Worm (Caenorhabditis elegans) whole organism, L2 larva: ENCODE results near the gene fbxc-24.
"Not testable (repeated sequence)": the region's sequence is repeated elsewhere in the genome, so short reads cannot be mapped to it uniquely, and the experiment has no call there.

Source experiments
- C34F6.9 ChIP-seq: fragments of 150-350 bp; optimal IDR thresholded peaks from 2 replicates; lab custom pipeline; 2014; ENCODE audit warnings: missing biosample characterization, missing genetic modification characterization
- F13H6.1 ChIP-seq: sonication (generic microtip); optimal IDR thresholded peaks from 2 replicates; lab custom pipeline; 2016; ENCODE audit warnings: missing genetic modification characterization, missing compliant biosample characterization
- R02D3.7 ChIP-seq: fragments of 150-350 bp; optimal IDR thresholded peaks from 2 replicates; lab custom pipeline; 2014; ENCODE audit warnings: missing biosample characterization, missing genetic modification characterization
- Y55F3AM.14 ChIP-seq: fragments of 200-800 bp; sonication (Bioruptor generic); optimal IDR thresholded peaks from 2 replicates; lab custom pipeline; 2018; ENCODE audit warnings: mild to moderate bottlenecking, missing genetic modification characterization, missing compliant biosample characterization
- ZK546.5 ChIP-seq: sonication (generic microtip); optimal IDR thresholded peaks from 2 replicates; lab custom pipeline; 2017; ENCODE audit warnings: missing biosample characterization, missing genetic modification characterization
- alr-1 ChIP-seq: fragments of 150-350 bp; optimal IDR thresholded peaks from 2 replicates; lab custom pipeline; 2014; ENCODE audit warnings: missing biosample characterization, missing genetic modification characterization
- aly-2 ChIP-seq: fragments of 150-350 bp; optimal IDR thresholded peaks from 2 replicates; lab custom pipeline; 2014; ENCODE audit warnings: missing biosample characterization, missing genetic modification characterization
- ama-1 ChIP-seq: fragments of 150-350 bp; optimal IDR thresholded peaks from 2 replicates; lab custom pipeline; 2018; ENCODE audit warnings: inconsistent platforms
- blmp-1 ChIP-seq: sonication (generic microtip); optimal IDR thresholded peaks from 2 replicates; lab custom pipeline; 2017; ENCODE audit warnings: missing genetic modification characterization, mild to moderate bottlenecking, missing compliant biosample characterization, antibody characterized with exemption, moderate library complexity; ENCODE audit not compliant: insufficient read depth
- ceh-82 ChIP-seq: fragments of 150-350 bp; optimal IDR thresholded peaks from 2 replicates; lab custom pipeline; 2014; ENCODE audit warnings: missing biosample characterization, missing genetic modification characterization
- crh-2 ChIP-seq: sonication (generic microtip); optimal IDR thresholded peaks from 2 replicates; lab custom pipeline; 2017; ENCODE audit warnings: missing biosample characterization, missing genetic modification characterization
- dmd-4 ChIP-seq: sonication (generic microtip); optimal IDR thresholded peaks from 2 replicates; lab custom pipeline; 2017; ENCODE audit warnings: missing biosample characterization, missing genetic modification characterization
- elt-1 ChIP-seq: fragments of 150-350 bp; optimal IDR thresholded peaks from 2 replicates; lab custom pipeline; 2014; ENCODE audit warnings: missing biosample characterization, missing genetic modification characterization
- fos-1 ChIP-seq: fragments of 150-350 bp; optimal IDR thresholded peaks from 2 replicates; lab custom pipeline; 2014; ENCODE audit warnings: missing biosample characterization, missing genetic modification characterization
- gmeb-1 ChIP-seq: fragments of 150-350 bp; optimal IDR thresholded peaks from 2 replicates; lab custom pipeline; 2014; ENCODE audit warnings: missing biosample characterization, missing genetic modification characterization
- lin-11 ChIP-seq: fragments of 150-350 bp; sonication (generic microtip); optimal IDR thresholded peaks from 2 replicates; lab custom pipeline; 2014; ENCODE audit warnings: missing biosample characterization, missing genetic modification characterization, inconsistent platforms, mixed read lengths
- lin-13 ChIP-seq: fragments of 150-350 bp; optimal IDR thresholded peaks from 2 replicates; lab custom pipeline; 2014; ENCODE audit warnings: missing biosample characterization, missing genetic modification reagents, missing genetic modification characterization
- lin-39 ChIP-seq: fragments of 150-350 bp; optimal IDR thresholded peaks from 2 replicates; lab custom pipeline; 2014; ENCODE audit warnings: missing biosample characterization, missing genetic modification reagents, missing genetic modification characterization
- lsy-2 ChIP-seq, 2 experiments: fragments of 150-350 bp in 1 of 2; sonication (generic microtip) in 1 of 2; optimal IDR thresholded peaks; 2 replicates each; lab custom pipeline; 2014 to 2017; ENCODE audit warnings: missing biosample characterization in 2 of 2, missing genetic modification characterization in 2 of 2
- mab-5 ChIP-seq: fragments of 150-350 bp; optimal IDR thresholded peaks from 2 replicates; lab custom pipeline; 2014; ENCODE audit warnings: missing biosample characterization, missing genetic modification characterization
- mdl-1 ChIP-seq, 2 experiments: fragments of 150-350 bp in 1 of 2; sonication (generic microtip) in 1 of 2; optimal IDR thresholded peaks; 2 replicates each; lab custom pipeline; 2017; ENCODE audit warnings: missing biosample characterization in 2 of 2, missing genetic modification characterization in 2 of 2
- nhr-11 ChIP-seq: fragments of 150-350 bp; optimal IDR thresholded peaks from 2 replicates; lab custom pipeline; 2014; ENCODE audit warnings: missing biosample characterization, missing genetic modification characterization
- nhr-12 ChIP-seq: fragments of 150-350 bp; optimal IDR thresholded peaks from 2 replicates; lab custom pipeline; 2014; ENCODE audit warnings: missing biosample characterization, missing genetic modification characterization
- nhr-129 ChIP-seq: fragments of 150-350 bp; optimal IDR thresholded peaks from 2 replicates; lab custom pipeline; 2014; ENCODE audit warnings: missing biosample characterization, missing genetic modification characterization
- nhr-21 ChIP-seq: fragments of 150-350 bp; optimal IDR thresholded peaks from 2 replicates; lab custom pipeline; 2014; ENCODE audit warnings: missing biosample characterization, missing genetic modification characterization
- nhr-237 ChIP-seq: fragments of 150-350 bp; optimal IDR thresholded peaks from 2 replicates; lab custom pipeline; 2014; ENCODE audit warnings: missing biosample characterization, missing genetic modification characterization
- nhr-77 ChIP-seq: fragments of 150-350 bp; optimal IDR thresholded peaks from 2 replicates; lab custom pipeline; 2014; ENCODE audit warnings: missing biosample characterization, missing genetic modification characterization
- peb-1 ChIP-seq: fragments of 150-350 bp; optimal IDR thresholded peaks from 2 replicates; lab custom pipeline; 2014; ENCODE audit warnings: missing biosample characterization, missing genetic modification characterization
- sem-4 ChIP-seq: fragments of 150-350 bp; optimal IDR thresholded peaks from 2 replicates; lab custom pipeline; 2014; ENCODE audit warnings: missing biosample characterization, missing genetic modification reagents, missing genetic modification characterization
- skn-1 ChIP-seq: sonication (generic microtip); optimal IDR thresholded peaks from 2 replicates; lab custom pipeline; 2017; ENCODE audit warnings: missing biosample characterization, missing genetic modification characterization
- sma-9 ChIP-seq, 2 experiments: fragments of 150-350 bp in 1 of 2; sonication (generic microtip) in 1 of 2; optimal IDR thresholded peaks; 2 replicates each; lab custom pipeline; 2014 to 2016; ENCODE audit warnings: missing genetic modification characterization in 2 of 2, mild to moderate bottlenecking in 1 of 2, missing biosample characterization in 1 of 2, missing compliant biosample characterization in 1 of 2, missing genetic modification reagents in 1 of 2, moderate library complexity in 1 of 2
- unc-39 ChIP-seq: fragments of 150-350 bp; optimal IDR thresholded peaks from 2 replicates; lab custom pipeline; 2014; ENCODE audit warnings: missing biosample characterization, missing genetic modification characterization
- unc-55 ChIP-seq: fragments of 150-350 bp; sonication (generic microtip); optimal IDR thresholded peaks from 3 replicates; lab custom pipeline; 2014; ENCODE audit warnings: missing biosample characterization, missing genetic modification reagents, missing genetic modification characterization
- unc-62 ChIP-seq: fragments of 150-350 bp; optimal IDR thresholded peaks from 2 replicates; lab custom pipeline; 2014; ENCODE audit warnings: missing biosample characterization, missing genetic modification reagents, missing genetic modification characterization
- zag-1 ChIP-seq: fragments of 150-350 bp; optimal IDR thresholded peaks from 2 replicates; lab custom pipeline; 2014; ENCODE audit warnings: missing biosample characterization, missing genetic modification characterization
- ztf-1 ChIP-seq: fragments of 200-800 bp; sonication (Bioruptor generic); conservative IDR thresholded peaks from 2 replicates; pipeline ENCODE4 v1.3.6; 2022; ENCODE audit warnings: missing genetic modification characterization, missing compliant biosample characterization
- ztf-11 ChIP-seq: sonication (generic microtip); optimal IDR thresholded peaks from 2 replicates; lab custom pipeline; 2017; ENCODE audit warnings: missing biosample characterization, missing genetic modification characterization

Gene fbxc-24

DNA sequence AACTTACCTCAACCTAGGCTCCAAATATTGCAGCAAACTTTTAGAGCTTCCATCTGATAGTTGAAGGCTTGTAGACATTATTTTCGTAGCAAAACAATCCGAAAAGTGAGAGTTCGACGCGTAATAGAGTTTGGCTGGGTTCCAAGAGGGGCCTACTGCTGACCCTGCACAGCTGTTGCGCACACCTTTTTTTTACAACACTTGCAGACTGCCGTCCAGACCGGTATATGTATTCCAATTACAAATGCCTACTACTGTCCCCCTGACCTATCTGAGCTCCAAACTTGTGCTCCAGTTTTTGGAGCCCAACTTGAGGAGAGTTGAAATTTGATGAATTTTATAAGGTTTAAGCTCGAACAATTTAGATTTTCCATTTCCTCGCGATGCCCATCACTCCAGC lies at the start of gene fbxc-24, which contains the start of gene fbxc-27:
Gene fbxc-24, minus strand, starts transcription at position 101 of the 400 bp plus-strand sequence.
Gene fbxc-27, plus strand, starts transcription at position 216 of the 400 bp plus-strand sequence.
- TF ChIP-seq crh-2 (tag; lab: Kevin White, UChicago) (no peak), ztf-11 (tag; lab: Kevin White, UChicago) (no peak), mdl-1 (tag; optimal IDR thresholded peaks at IDR 0.05; lab: Kevin White, UChicago) (no peak), ceh-82 (no peak), Y55F3AM.14 (GFP tag; lab: Kevin White, UChicago) (no peak), nhr-129 (tag; lab: Kevin White, UChicago) (no peak), nhr-77 (tag; lab: Kevin White, UChicago) (no peak), gmeb-1 (tag; lab: Kevin White, UChicago) (no peak), fos-1 (tag; lab: Kevin White, UChicago) (no peak), peb-1 (tag; lab: Kevin White, UChicago) (no peak), nhr-237 (tag; lab: Kevin White, UChicago) (no peak), ZK546.5 (tag; lab: Kevin White, UChicago) (no peak), aly-2 (tag; lab: Kevin White, UChicago) (no peak), unc-39 (no peak)

DNA sequence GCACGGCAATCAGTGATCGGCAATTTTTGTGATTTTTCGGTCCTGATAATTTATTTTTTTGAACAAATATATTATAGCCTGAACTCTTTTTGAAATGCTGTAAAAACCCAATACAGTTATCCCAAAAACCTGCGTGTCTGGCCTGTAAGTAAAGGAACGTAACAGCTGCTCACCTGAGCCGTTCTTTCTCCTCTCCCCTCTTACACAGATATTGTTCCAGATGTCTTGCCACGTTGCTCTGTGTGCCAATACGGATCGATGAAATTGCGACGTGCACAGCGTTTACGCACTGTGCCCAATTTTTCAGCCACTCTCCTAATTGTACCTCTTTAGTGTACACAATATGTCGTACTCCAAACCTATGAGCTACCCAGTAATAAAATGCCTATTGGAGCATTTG lies 49.2 kb upstream of the fbxc-24 start, which contains the start of gene sdz-4:
Gene sdz-4, plus strand, starts transcription at position 301 of the 400 bp plus-strand sequence.
- TF ChIP-seq nhr-21, result no peak
- no peak for TF ChIP-seq nhr-12 (tag; lab: Kevin White, UChicago)
- no peak for TF ChIP-seq C34F6.9 (tag; lab: Kevin White, UChicago)
- TF ChIP-seq, all 48 proteins: peak for 0

DNA sequence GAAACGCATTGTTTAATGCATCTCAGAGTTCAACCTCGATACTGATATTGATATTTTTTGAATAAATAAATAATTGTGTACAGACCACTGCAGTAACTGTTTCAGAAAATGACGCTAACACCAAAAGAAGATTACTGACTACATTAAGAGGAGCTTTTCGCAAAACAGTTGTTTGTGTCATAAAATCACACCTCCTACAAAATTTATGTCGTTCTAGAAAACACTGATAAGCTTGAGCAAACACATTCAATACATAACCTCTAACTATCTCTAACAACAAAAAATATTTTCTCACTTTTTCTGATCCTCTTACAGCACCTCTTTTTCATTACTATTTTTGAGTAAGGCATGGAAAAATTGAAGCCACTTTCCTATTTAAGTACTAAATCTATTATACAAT lies 45.2 kb upstream of the fbxc-24 start, which contains the start of gene fbxc-7:
Gene fbxc-7, plus strand, starts transcription at position 301 of the 400 bp plus-strand sequence.
- not testable (repeated sequence) for TF ChIP-seq lsy-2 (tag; optimal IDR thresholded peaks at IDR 0.05; lab: Kevin White, UChicago); lin-11; ztf-11 (tag; lab: Kevin White, UChicago)

DNA sequence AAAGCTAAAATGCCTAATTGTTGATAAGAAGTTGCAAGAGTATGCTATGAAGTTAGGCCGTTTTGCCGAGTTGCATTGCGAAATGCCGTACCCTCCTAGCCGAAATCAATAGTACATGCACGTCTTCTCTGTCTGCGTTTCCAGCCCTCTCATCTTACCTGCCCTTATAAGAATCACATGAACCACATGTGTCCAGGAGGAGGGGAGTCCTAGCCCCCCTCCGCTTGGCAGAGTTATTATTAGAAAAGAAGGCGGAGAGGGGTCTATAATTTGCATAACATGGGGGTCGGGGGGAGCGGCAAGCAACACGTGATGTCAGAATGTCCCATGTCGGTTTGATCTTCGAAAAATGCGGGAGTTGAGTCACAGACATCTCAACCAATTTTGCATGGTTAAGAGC lies 43.6 kb upstream of the fbxc-24 start:
- TF ChIP-seq crh-2 (tag; lab: Kevin White, UChicago), result no peak
- TF ChIP-seq sem-4 (tag; lab: Kevin White, UChicago), result no peak
- TF ChIP-seq ama-1 (lab: Kevin White, UChicago), result no peak
- TF ChIP-seq zag-1, result no peak
- no peak for TF ChIP-seq alr-1 (tag; lab: Kevin White, UChicago)
- TF ChIP-seq F13H6.1 (tag; lab: Kevin White, UChicago), result no peak
- TF ChIP-seq C34F6.9 (tag; lab: Kevin White, UChicago), result no peak
- TF ChIP-seq Y55F3AM.14 (GFP tag; lab: Kevin White, UChicago), result no peak
- TF ChIP-seq peb-1 (tag; lab: Kevin White, UChicago), result no peak
- no peak for TF ChIP-seq lin-11
- no peak for TF ChIP-seq lin-13 (GFP tag; lab: Kevin White, UChicago)
- TF ChIP-seq nhr-237 (tag; lab: Kevin White, UChicago), result no peak
- no peak for TF ChIP-seq skn-1
- no peak for TF ChIP-seq nhr-21
- TF ChIP-seq R02D3.7, result no peak
- TF ChIP-seq lin-39, result no peak

DNA sequence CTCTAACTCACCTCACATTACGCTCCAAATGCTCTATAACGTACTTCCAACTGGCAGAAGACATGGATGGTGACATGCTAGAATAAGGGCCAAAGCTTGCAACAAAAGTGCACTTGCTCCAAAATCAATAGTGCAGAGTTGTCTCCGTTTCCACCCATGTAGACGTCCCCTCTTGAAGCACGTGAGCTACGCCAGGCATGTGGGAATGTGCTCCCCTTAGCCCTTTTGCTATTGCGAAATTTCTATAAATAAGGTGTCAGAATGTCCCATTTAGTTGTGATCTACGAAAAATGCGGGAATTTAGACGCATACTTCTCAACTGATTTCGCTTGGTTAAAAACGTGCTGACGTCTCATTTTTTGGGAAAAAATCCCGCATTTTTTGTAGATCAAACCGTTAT lies 40.9 kb upstream of the fbxc-24 start:
- TF ChIP-seq sma-9 (GFP tag; optimal IDR thresholded peaks at IDR 0.05; lab: Kevin White, UChicago) (peak; percentile 54), sma-9 (tag; optimal IDR thresholded peaks at IDR 0.05; lab: Kevin White, UChicago) (no peak), nhr-77 (tag; lab: Kevin White, UChicago) (no peak), lin-39 (no peak), mab-5 (tag; lab: Kevin White, UChicago) (no peak), C34F6.9 (tag; lab: Kevin White, UChicago) (peak; percentile 34), unc-55 (GFP tag; lab: Kevin White, UChicago) (peak; percentile 33), fos-1 (tag; lab: Kevin White, UChicago) (no peak), lin-13 (GFP tag; lab: Kevin White, UChicago) (no peak)

DNA sequence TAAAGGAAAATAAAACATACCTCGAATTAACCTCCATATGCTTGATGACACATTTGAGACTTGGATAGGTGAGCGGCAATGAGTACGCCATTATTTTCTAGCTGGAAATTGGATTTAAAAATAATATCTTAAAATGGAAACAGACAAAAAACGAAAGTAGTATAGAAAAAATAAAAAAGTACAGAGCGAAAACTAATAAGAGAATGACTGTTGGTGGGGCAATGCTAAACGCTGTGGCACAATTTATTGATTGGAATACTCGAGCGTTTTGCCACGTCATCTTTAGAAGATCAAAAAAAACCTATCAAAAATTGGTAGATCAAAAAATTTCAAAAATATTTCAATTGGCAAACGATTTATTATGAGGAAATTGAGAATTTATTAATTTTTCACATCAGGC lies 38.6 kb upstream of the fbxc-24 start, which contains the start of gene fbxc-32:
Gene fbxc-32, minus strand, starts transcription at position 101 of the 400 bp plus-strand sequence.
- TF ChIP-seq elt-1 (tag; lab: Kevin White, UChicago) (no peak), Y55F3AM.14 (GFP tag; lab: Kevin White, UChicago) (no peak), peb-1 (tag; lab: Kevin White, UChicago) (no peak), dmd-4 (no peak), ztf-1 (GFP tag; lab: Robert Waterston, UW) (no peak), ztf-11 (tag; lab: Kevin White, UChicago) (no peak), fos-1 (tag; lab: Kevin White, UChicago) (no peak), blmp-1 (no peak), unc-39 (no peak), lin-11 (no peak), lin-39 (no peak), ZK546.5 (tag; lab: Kevin White, UChicago) (no peak), nhr-11 (tag; lab: Kevin White, UChicago) (no peak), nhr-129 (tag; lab: Kevin White, UChicago) (no peak), ceh-82 (no peak), unc-62 (GFP tag; lab: Kevin White, UChicago) (no peak)
- TF ChIP-seq, all 48 proteins: peak for 0
